Worm (Caenorhabditis elegans): ENCODE data around the gene exc-12.

The exc-12 gene

DNA sequence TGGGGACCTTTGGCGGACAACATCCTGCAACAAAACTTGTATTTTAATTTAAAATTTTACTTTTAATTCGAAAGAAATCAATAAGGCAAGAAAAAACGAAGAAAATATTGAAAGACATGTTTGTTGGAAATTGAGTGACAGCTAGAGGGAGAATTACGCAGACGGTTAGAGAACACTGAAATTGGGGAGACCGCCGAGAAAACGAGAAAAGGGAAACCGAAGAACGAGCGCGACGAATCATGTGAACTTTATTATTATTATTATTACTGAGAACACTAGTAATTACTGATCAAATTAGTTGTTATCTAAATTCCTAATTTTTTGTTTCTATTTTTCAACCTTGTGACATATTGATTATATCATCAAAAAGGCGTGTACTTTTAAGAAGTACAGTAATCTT is 21.3 kb downstream of the exc-12 start, which contains the start of gene mmad-1 (continued):
- no peak for TF ChIP-seq fkh-4 (tag; optimal IDR thresholded peaks at IDR 0.05; ENCODE audit: borderline replicate concordance)
- TF ChIP-seq elt-2 (tag; optimal IDR thresholded peaks at IDR 0.05) = peak; percentile 24
- TF ChIP-seq nhr-84 (tag; optimal IDR thresholded peaks at IDR 0.05) = no peak
- TF ChIP-seq nhr-237 (tag; optimal IDR thresholded peaks at IDR 0.05) = no peak
- no peak for TF ChIP-seq lin-15B (tag; optimal IDR thresholded peaks at IDR 0.05)
- TF ChIP-seq lin-14 (GFP tag; optimal IDR thresholded peaks at IDR 0.05) = peak; percentile 93
- no peak for TF ChIP-seq hpl-2 (GFP tag; optimal IDR thresholded peaks at IDR 0.05)
- peak in 1 of 2 experiments; percentile 73 for TF ChIP-seq mdl-1 (tag; optimal IDR thresholded peaks at IDR 0.05)
- peak; percentile 54 for TF ChIP-seq dsc-1 (tag; optimal IDR thresholded peaks at IDR 0.05)
- TF ChIP-seq ceh-82 (tag; optimal IDR thresholded peaks at IDR 0.05) = peak in 2 of 3 experiments; percentile 19 to 51
- TF ChIP-seq ets-5 (GFP tag; IDR thresholded peaks at IDR 0.05) = no peak
- no peak for TF ChIP-seq unc-86 (tag; optimal IDR thresholded peaks at IDR 0.05)
- TF ChIP-seq nhr-85 (tag) = peak; percentile 75
- no peak for TF ChIP-seq pqm-1 (tag; optimal IDR thresholded peaks at IDR 0.05)
- peak; percentile 25 for TF ChIP-seq xbp-1 (tag; optimal IDR thresholded peaks at IDR 0.05)
- TF ChIP-seq nhr-12 (tag; optimal IDR thresholded peaks at IDR 0.05) = no peak
- TF ChIP-seq ceh-90 (tag; optimal IDR thresholded peaks at IDR 0.05) = no peak
- peak; percentile 63 for TF ChIP-seq nhr-47 (tag; optimal IDR thresholded peaks at IDR 0.05)
- TF ChIP-seq lin-35 (GFP tag; optimal IDR thresholded peaks at IDR 0.05) = peak; percentile 45 to 64
- TF ChIP-seq ces-1 (GFP tag; optimal IDR thresholded peaks at IDR 0.05) = no peak
- peak; percentile 71 for TF ChIP-seq nhr-90 (tag; optimal IDR thresholded peaks at IDR 0.05; ENCODE audit: poor library complexity)
- TF ChIP-seq sox-4 (tag; optimal IDR thresholded peaks at IDR 0.05) = no peak
- TF ChIP-seq lsy-2 (tag; optimal IDR thresholded peaks at IDR 0.05) = peak; percentile 44 to 52
- TF ChIP-seq lin-13 (GFP tag; optimal IDR thresholded peaks at IDR 0.05) = peak; percentile 2

DNA sequence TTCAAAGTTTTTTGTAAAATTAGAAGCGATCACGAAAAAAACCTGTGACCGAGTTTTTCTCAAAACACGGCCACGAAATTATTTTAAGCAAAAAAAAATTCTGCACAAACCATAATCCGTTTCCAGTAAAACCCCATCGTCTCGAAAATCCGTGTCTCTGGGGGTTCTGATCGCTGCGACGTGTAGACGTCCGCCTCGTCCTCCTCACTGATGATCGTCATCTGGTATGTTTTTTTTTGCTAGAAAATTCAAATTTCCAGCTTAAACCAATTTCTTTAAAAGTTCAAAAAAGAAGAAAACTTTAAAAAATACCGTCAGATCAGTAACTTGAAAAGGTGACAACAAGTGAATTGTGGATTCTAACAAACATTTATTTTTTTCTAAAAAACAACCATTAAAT is 23.7 kb downstream of the exc-12 start, which contains the start of gene Y76A2B.4:
Gene Y76A2B.4 (minus strand): TSS at position 241 of the 400 bp plus-strand sequence.
- TF ChIP-seq ama-1 (optimal IDR thresholded peaks at IDR 0.05) = peak; percentile 61
- no peak for TF ChIP-seq swsn-7 (tag; optimal IDR thresholded peaks at IDR 0.05)
- no peak for TF ChIP-seq dsc-1 (tag; optimal IDR thresholded peaks at IDR 0.05)

DNA sequence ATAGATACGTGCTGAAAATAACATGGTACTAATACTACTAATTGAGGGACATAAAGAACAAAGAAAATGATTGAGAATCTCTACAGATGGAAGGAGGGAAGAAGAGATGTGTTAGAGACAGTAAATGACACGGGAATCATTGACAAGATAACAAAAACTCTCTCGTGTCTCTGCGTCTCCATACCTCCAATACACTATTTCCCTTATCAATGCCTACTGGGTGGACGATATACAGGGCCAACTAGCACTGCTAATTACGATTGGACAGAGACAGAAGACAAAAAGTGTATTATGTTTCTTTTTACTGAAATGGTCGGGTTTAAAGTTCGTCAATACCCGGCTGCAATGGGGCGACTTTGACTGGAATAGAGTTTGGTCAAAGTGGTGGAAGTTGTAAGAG is 25.7 kb downstream of the exc-12 start:
- TF ChIP-seq elt-3 (tag; optimal IDR thresholded peaks at IDR 0.05) (peak; percentile 67 to 92 (median 87)), snu-23 (GFP tag; optimal IDR thresholded peaks at IDR 0.05) (peak; percentile 39), pqm-1 (tag; optimal IDR thresholded peaks at IDR 0.05) (peak; percentile 26), blmp-1 (tag; optimal IDR thresholded peaks at IDR 0.05) (peak; percentile 46), efl-1 (optimal IDR thresholded peaks at IDR 0.05) (no peak), efl-1 (GFP tag; optimal IDR thresholded peaks at IDR 0.05 in 1 of 2) (peak in 1 of 2 experiments; percentile 92), lin-35 (GFP tag; optimal IDR thresholded peaks at IDR 0.05) (peak in 1 of 2 experiments; percentile 36), mdl-1 (tag; optimal IDR thresholded peaks at IDR 0.05) (peak in 1 of 2 experiments; percentile 41), elt-2 (tag; optimal IDR thresholded peaks at IDR 0.05) (peak; percentile 59), nhr-28 (tag; optimal IDR thresholded peaks at IDR 0.05) (no peak), aly-2 (tag; optimal IDR thresholded peaks at IDR 0.05) (no peak), nhr-20 (tag; optimal IDR thresholded peaks at IDR 0.05) (peak; percentile 20), lin-39 (tag; optimal IDR thresholded peaks at IDR 0.05) (no peak), lin-14 (GFP tag; optimal IDR thresholded peaks at IDR 0.05) (peak; percentile 45)

DNA sequence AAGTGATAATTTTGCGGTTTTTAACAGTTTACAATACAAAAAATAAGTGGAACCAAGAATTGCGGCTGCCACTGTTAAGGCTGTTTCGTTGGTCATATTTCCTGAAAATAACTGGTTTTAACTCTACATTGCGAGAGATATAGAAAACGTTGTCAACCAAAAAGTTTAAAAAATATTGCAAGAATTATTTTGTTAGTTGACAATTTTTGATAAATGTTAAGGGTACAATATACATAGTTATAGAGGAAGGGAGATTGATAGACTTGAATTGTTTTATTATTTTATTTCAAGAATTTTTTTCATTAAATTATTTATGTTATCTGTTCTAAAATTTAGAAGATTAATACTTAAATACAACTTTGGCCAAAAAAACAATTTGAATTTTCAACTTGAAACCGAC is 26.8 kb downstream of the exc-12 start, which contains the start of gene acs-5:
Gene acs-5 (minus strand): TSS at position 101 of the 400 bp plus-strand sequence.
- TF ChIP-seq hlh-17 (GFP tag; optimal IDR thresholded peaks at IDR 0.05; ENCODE audit: borderline replicate concordance) = no peak
- TF ChIP-seq nhr-20 (tag; optimal IDR thresholded peaks at IDR 0.05) = no peak
- no peak for TF ChIP-seq lir-3 (tag; optimal IDR thresholded peaks at IDR 0.05; ENCODE audit: poor library complexity)
- TF ChIP-seq ceh-90 (tag; optimal IDR thresholded peaks at IDR 0.05) = no peak
- no peak for TF ChIP-seq dsc-1 (tag; optimal IDR thresholded peaks at IDR 0.05)
- TF ChIP-seq sox-4 (tag; optimal IDR thresholded peaks at IDR 0.05) = no peak
- no peak for TF ChIP-seq nhr-77 (tag; optimal IDR thresholded peaks at IDR 0.05)
- no peak for TF ChIP-seq elt-2 (tag; optimal IDR thresholded peaks at IDR 0.05)
- no peak for TF ChIP-seq snpc-4 (tag; optimal IDR thresholded peaks at IDR 0.05)
- no peak for TF ChIP-seq egl-13 (tag; optimal IDR thresholded peaks at IDR 0.05)
- no peak for TF ChIP-seq jun-1 (tag; optimal IDR thresholded peaks at IDR 0.05)
- no peak for TF ChIP-seq C04F5.9 (tag; optimal IDR thresholded peaks at IDR 0.05)
- TF ChIP-seq mef-2 (tag; optimal IDR thresholded peaks at IDR 0.05) = no peak

All from whole organism, L1 larva.